Worm (Caenorhabditis elegans) whole organism, L1 larva: Measurements from ENCODE around the gene F01D5.6.

Source experiments
- F16B12.6 ChIP-seq: fragments of 150-350 bp; optimal IDR thresholded peaks from 2 replicates; lab custom pipeline; 2014; ENCODE audit warnings: missing biosample characterization, missing genetic modification characterization
- Y116A8C.19 ChIP-seq: sonication (generic microtip); optimal IDR thresholded peaks from 2 replicates; lab custom pipeline; 2016; ENCODE audit warnings: missing compliant biosample characterization, missing genetic modification characterization, borderline replicate concordance
- aha-1 ChIP-seq: fragments of 150-350 bp; optimal IDR thresholded peaks from 2 replicates; lab custom pipeline; 2014; ENCODE audit warnings: missing biosample characterization, missing genetic modification characterization
- alr-1 ChIP-seq: fragments of 200-800 bp; sonication (Bioruptor generic); optimal IDR thresholded peaks from 2 replicates; lab custom pipeline; 2018; ENCODE audit warnings: borderline replicate concordance, mild to moderate bottlenecking, missing genetic modification characterization, missing compliant biosample characterization
- blmp-1 ChIP-seq: fragments of 150-350 bp; optimal IDR thresholded peaks from 2 replicates; lab custom pipeline; 2014; ENCODE audit warnings: missing biosample characterization, missing genetic modification characterization
- ceh-63 ChIP-seq: fragments of 200-800 bp; sonication (Bioruptor generic); optimal IDR thresholded peaks from 2 replicates; lab custom pipeline; 2018; ENCODE audit warnings: mild to moderate bottlenecking, missing genetic modification characterization, missing compliant biosample characterization
- ceh-8 ChIP-seq: fragments of 200-800 bp; sonication (Bioruptor generic); optimal IDR thresholded peaks from 2 replicates; lab custom pipeline; 2018; ENCODE audit warnings: mild to moderate bottlenecking, missing genetic modification characterization, moderate library complexity, missing compliant biosample characterization
- ces-1 ChIP-seq: fragments of 150-350 bp; optimal IDR thresholded peaks from 2 replicates; lab custom pipeline; 2014; ENCODE audit warnings: missing biosample characterization, missing genetic modification reagents, missing genetic modification characterization
- dpl-1 ChIP-seq, 3 experiments: fragments of 150-350 bp in 2 of 3; sonication (generic microtip) in 1 of 3; optimal IDR thresholded peaks; 2 replicates each; lab custom pipeline; 2014 to 2017; ENCODE audit warnings: missing biosample characterization in 3 of 3, missing genetic modification characterization in 3 of 3, missing genetic modification reagents in 3 of 3
- dsc-1 ChIP-seq: sonication (generic microtip); optimal IDR thresholded peaks from 2 replicates; lab custom pipeline; 2016; ENCODE audit warnings: mild to moderate bottlenecking, missing genetic modification characterization, missing compliant biosample characterization
- efl-1 ChIP-seq, 4 experiments: fragments of 150-350 bp; optimal IDR thresholded peaks in 3 of 4; peaks in 1 of 4; 1 replicate in 1 of 4; 2 replicates in 3 of 4; lab custom pipeline; 2014; ENCODE audit warnings: missing biosample characterization in 2 of 4, missing genetic modification characterization in 2 of 4, missing genetic modification reagents in 2 of 4
- efl-3 ChIP-seq: fragments of 200-800 bp; sonication (Bioruptor generic); optimal IDR thresholded peaks from 2 replicates; lab custom pipeline; 2018; ENCODE audit warnings: mild to moderate bottlenecking, missing genetic modification characterization, missing compliant biosample characterization
- egl-27 ChIP-seq, 2 experiments: fragments of 150-350 bp in 1 of 2; sonication (generic microtip); optimal IDR thresholded peaks; 3 replicates each; lab custom pipeline; 2017 to 2018; ENCODE audit warnings: missing biosample characterization in 2 of 2, missing genetic modification characterization in 2 of 2, missing genetic modification reagents in 2 of 2
- elt-2 ChIP-seq: sonication (generic microtip); optimal IDR thresholded peaks from 2 replicates; lab custom pipeline; 2016; ENCODE audit warnings: missing genetic modification characterization, mild to moderate bottlenecking, inconsistent platforms, missing compliant biosample characterization, missing genetic modification reagents
- elt-3 ChIP-seq, 6 experiments: fragments of 150-350 bp in 1 of 6; sonication (generic microtip); optimal IDR thresholded peaks; 2 replicates each; lab custom pipeline; 2017 to 2018; ENCODE audit warnings: missing biosample characterization in 6 of 6, missing genetic modification characterization in 6 of 6, inconsistent platforms in 1 of 6
- fkh-10 ChIP-seq: sonication (generic microtip); optimal IDR thresholded peaks from 2 replicates; lab custom pipeline; 2017; ENCODE audit warnings: missing biosample characterization, missing genetic modification reagents, missing genetic modification characterization
- fkh-4 ChIP-seq: sonication (generic microtip); optimal IDR thresholded peaks from 2 replicates; lab custom pipeline; 2016; ENCODE audit warnings: missing compliant biosample characterization, missing genetic modification characterization, borderline replicate concordance
- grh-1 ChIP-seq: fragments of 200-800 bp; sonication (Bioruptor generic); IDR thresholded peaks from 2 replicates; pipeline ENCODE4 v1.3.6; 2022; ENCODE audit warnings: missing genetic modification reagents, missing genetic modification characterization, missing compliant biosample characterization
- hlh-17 ChIP-seq: fragments of 200-800 bp; sonication (Bioruptor generic); optimal IDR thresholded peaks from 2 replicates; lab custom pipeline; 2018; ENCODE audit warnings: missing genetic modification characterization, mild to moderate bottlenecking, missing compliant biosample characterization, moderate library complexity, borderline replicate concordance
- isw-1 ChIP-seq: fragments of 200-800 bp; sonication (Bioruptor generic); IDR thresholded peaks from 2 replicates; pipeline ENCODE4 v1.3.6; 2022; ENCODE audit warnings: missing genetic modification characterization, missing compliant biosample characterization
- jun-1 ChIP-seq: fragments of 150-350 bp; optimal IDR thresholded peaks from 2 replicates; lab custom pipeline; 2014; ENCODE audit warnings: missing biosample characterization, missing genetic modification reagents, missing genetic modification characterization
- lin-13 ChIP-seq: fragments of 150-350 bp; optimal IDR thresholded peaks from 2 replicates; lab custom pipeline; 2014; ENCODE audit warnings: missing biosample characterization, missing genetic modification reagents, missing genetic modification characterization
- lin-14 ChIP-seq: fragments of 200-800 bp; sonication (Bioruptor generic); optimal IDR thresholded peaks from 2 replicates; lab custom pipeline; 2018; ENCODE audit warnings: mild to moderate bottlenecking, missing genetic modification characterization, moderate library complexity, missing compliant biosample characterization
- lin-35 ChIP-seq, 2 experiments: fragments of 150-350 bp; optimal IDR thresholded peaks; 2 replicates each; lab custom pipeline; 2014; ENCODE audit warnings: missing biosample characterization in 2 of 2, missing genetic modification characterization in 2 of 2, missing genetic modification reagents in 2 of 2
- lin-39 ChIP-seq: fragments of 150-350 bp; optimal IDR thresholded peaks from 2 replicates; lab custom pipeline; 2014; ENCODE audit warnings: missing biosample characterization, missing genetic modification reagents, missing genetic modification characterization
- lir-3 ChIP-seq: sonication (generic microtip); optimal IDR thresholded peaks from 2 replicates; lab custom pipeline; 2016; ENCODE audit warnings: mild to moderate bottlenecking, missing genetic modification characterization, moderate library complexity, missing compliant biosample characterization; ENCODE audit not compliant: poor library complexity
- mep-1 ChIP-seq: fragments of 150-350 bp; optimal IDR thresholded peaks from 2 replicates; lab custom pipeline; 2014; ENCODE audit warnings: missing biosample characterization, missing genetic modification characterization
- nhr-12 ChIP-seq: sonication (generic microtip); optimal IDR thresholded peaks from 2 replicates; lab custom pipeline; 2017; ENCODE audit warnings: missing biosample characterization, missing genetic modification characterization
- nhr-20 ChIP-seq: sonication (generic microtip); optimal IDR thresholded peaks from 2 replicates; lab custom pipeline; 2016; ENCODE audit warnings: mild to moderate bottlenecking, missing genetic modification characterization, missing compliant biosample characterization
- nhr-237 ChIP-seq: fragments of 150-350 bp; optimal IDR thresholded peaks from 2 replicates; lab custom pipeline; 2014; ENCODE audit warnings: missing biosample characterization, missing genetic modification characterization
- nhr-28 ChIP-seq: fragments of 150-350 bp; optimal IDR thresholded peaks from 2 replicates; lab custom pipeline; 2014; ENCODE audit warnings: missing biosample characterization, missing genetic modification characterization
- nhr-47 ChIP-seq: sonication (generic microtip); optimal IDR thresholded peaks from 2 replicates; lab custom pipeline; 2016; ENCODE audit warnings: mild to moderate bottlenecking, missing genetic modification characterization, moderate library complexity, missing compliant biosample characterization
- nhr-84 ChIP-seq: sonication (generic microtip); optimal IDR thresholded peaks from 2 replicates; lab custom pipeline; 2017; ENCODE audit warnings: missing biosample characterization, missing genetic modification characterization
- pag-3 ChIP-seq: sonication (generic microtip); optimal IDR thresholded peaks from 2 replicates; lab custom pipeline; 2017; ENCODE audit warnings: missing genetic modification characterization, mild to moderate bottlenecking, missing compliant biosample characterization, antibody characterized with exemption, borderline replicate concordance; ENCODE audit not compliant: insufficient read depth
- pax-3 ChIP-seq: fragments of 200-800 bp; sonication (Bioruptor generic); optimal IDR thresholded peaks from 2 replicates; lab custom pipeline; 2018; ENCODE audit warnings: mild to moderate bottlenecking, missing genetic modification characterization, moderate library complexity, missing compliant biosample characterization
- rnt-1 ChIP-seq: sonication (generic microtip); optimal IDR thresholded peaks from 2 replicates; lab custom pipeline; 2016; ENCODE audit warnings: mild to moderate bottlenecking, missing genetic modification characterization, moderate library complexity, missing compliant biosample characterization
- skn-1 ChIP-seq: fragments of 150-350 bp; optimal IDR thresholded peaks from 2 replicates; lab custom pipeline; 2014; ENCODE audit warnings: missing biosample characterization, missing genetic modification characterization
- snpc-4 ChIP-seq: fragments of 150-350 bp; optimal IDR thresholded peaks from 2 replicates; lab custom pipeline; 2014; ENCODE audit warnings: missing biosample characterization, missing genetic modification characterization
- sox-4 ChIP-seq: sonication (generic microtip); optimal IDR thresholded peaks from 2 replicates; lab custom pipeline; 2016; ENCODE audit warnings: missing genetic modification characterization, missing compliant biosample characterization
- swsn-7 ChIP-seq: sonication (generic microtip); optimal IDR thresholded peaks from 2 replicates; lab custom pipeline; 2016; ENCODE audit warnings: missing genetic modification characterization, missing compliant biosample characterization
- tbx-2 ChIP-seq: sonication (generic microtip); optimal IDR thresholded peaks from 2 replicates; lab custom pipeline; 2016; ENCODE audit warnings: missing genetic modification characterization, missing compliant biosample characterization
- tlp-1 ChIP-seq: fragments of 150-350 bp; optimal IDR thresholded peaks from 2 replicates; lab custom pipeline; 2014; ENCODE audit warnings: missing biosample characterization, missing genetic modification characterization
- unc-30 ChIP-seq: sonication (generic microtip); optimal IDR thresholded peaks from 2 replicates; lab custom pipeline; 2017; ENCODE audit warnings: missing biosample characterization, missing genetic modification characterization
- unc-62 ChIP-seq: fragments of 150-350 bp; optimal IDR thresholded peaks from 2 replicates; lab custom pipeline; 2014; ENCODE audit warnings: missing biosample characterization, missing genetic modification reagents, missing genetic modification characterization
- unc-86 ChIP-seq: sonication (generic microtip); optimal IDR thresholded peaks from 2 replicates; lab custom pipeline; 2016; ENCODE audit warnings: missing genetic modification characterization, missing compliant biosample characterization
- unc-98 ChIP-seq: fragments of 200-800 bp; sonication (Bioruptor generic); IDR thresholded peaks from 2 replicates; pipeline ENCODE4 v1.3.6; 2022; ENCODE audit warnings: missing genetic modification characterization, missing compliant biosample characterization
- vab-15 ChIP-seq: sonication (generic microtip); optimal IDR thresholded peaks from 2 replicates; lab custom pipeline; 2017; ENCODE audit warnings: missing genotype, mild to moderate bottlenecking, missing genetic modification characterization, missing compliant biosample characterization
- xbp-1 ChIP-seq: sonication (generic microtip); optimal IDR thresholded peaks from 2 replicates; lab custom pipeline; 2016; ENCODE audit warnings: missing genetic modification characterization, missing compliant biosample characterization
- zip-4 ChIP-seq: fragments of 200-800 bp; sonication (Bioruptor generic); optimal IDR thresholded peaks from 2 replicates; lab custom pipeline; 2018; ENCODE audit warnings: mild to moderate bottlenecking, missing genetic modification characterization, moderate library complexity, missing compliant biosample characterization
- ztf-4 ChIP-seq: fragments of 150-350 bp; optimal IDR thresholded peaks from 2 replicates; lab custom pipeline; 2014; ENCODE audit warnings: missing biosample characterization, missing genetic modification characterization

F01D5.6 gene

DNA sequence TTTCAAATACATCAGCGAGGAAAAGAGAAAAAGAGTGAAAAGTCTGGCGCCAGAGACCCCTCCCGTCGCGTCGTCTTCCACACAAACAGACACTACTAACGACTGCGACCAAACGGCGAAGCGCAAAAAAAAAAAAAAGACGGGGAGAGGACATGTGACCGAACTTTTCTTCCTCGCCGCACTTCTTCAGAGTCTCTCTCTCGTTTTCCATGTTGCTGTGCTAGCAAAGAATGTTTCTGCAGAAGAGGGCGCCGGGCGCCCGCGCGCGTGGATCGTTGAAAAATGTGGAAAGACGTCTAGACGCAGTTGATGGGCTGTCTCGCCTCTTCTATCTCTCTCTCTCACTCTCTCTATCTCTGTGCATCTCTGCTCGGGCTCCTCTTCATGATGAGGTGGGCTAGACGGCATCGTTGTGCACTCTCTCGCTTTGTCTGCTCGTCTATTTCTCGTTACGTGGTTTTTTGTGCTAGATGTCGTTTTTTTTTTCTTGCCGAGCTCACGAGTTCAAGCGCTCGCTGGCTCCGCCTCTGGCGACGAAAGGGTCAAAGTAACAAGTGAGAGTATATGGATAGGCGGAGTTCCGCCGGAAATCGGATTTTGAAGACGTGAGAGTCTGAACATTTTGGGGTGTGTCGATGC, 34.0 kb downstream of the F01D5.6 start (continued):
- TF ChIP-seq grh-1: peak; percentile 56; the same call in 1 of the 2 replicates
- TF ChIP-seq lin-13 (GFP tag; lab: Kevin White, UChicago): peak; percentile 60
- TF ChIP-seq tbx-2 (tag; lab: Kevin White, UChicago): peak; percentile 95
- TF ChIP-seq isw-1: peak; percentile 64
- TF ChIP-seq elt-3 (tag; optimal IDR thresholded peaks at IDR 0.05; lab: Kevin White, UChicago): peak in 3 of 6 experiments; percentile 54 to 85 (median 77)
- TF ChIP-seq elt-2 (tag; lab: Kevin White, UChicago): peak; percentile 36
- peak; percentile 57 for TF ChIP-seq pag-3 (tag; lab: Kevin White, UChicago)
- TF ChIP-seq mep-1: peak; percentile 63
- peak; percentile 93 for TF ChIP-seq swsn-7 (tag; lab: Kevin White, UChicago)
- TF ChIP-seq unc-98 (GFP tag; lab: Robert Waterston, UW): no peak
- no peak for TF ChIP-seq aha-1 (tag; lab: Kevin White, UChicago)
- peak; percentile 89 for TF ChIP-seq dsc-1 (tag; lab: Kevin White, UChicago)
- TF ChIP-seq hlh-17: no peak
- no peak for TF ChIP-seq nhr-28
- TF ChIP-seq blmp-1 (tag; lab: Kevin White, UChicago): peak; percentile 92
- no peak for TF ChIP-seq unc-62 (GFP tag; lab: Kevin White, UChicago)
- TF ChIP-seq xbp-1 (tag; lab: Kevin White, UChicago): peak; percentile 83
- peak; percentile 78 for TF ChIP-seq snpc-4 (tag; lab: Kevin White, UChicago)
- TF ChIP-seq nhr-84 (tag; lab: Kevin White, UChicago): no peak
- TF ChIP-seq lin-14 (GFP tag; lab: Kevin White, UChicago): peak; percentile 98
- no peak for TF ChIP-seq tlp-1
- peak; percentile 76 for TF ChIP-seq lir-3
- TF ChIP-seq ztf-4 (tag; lab: Kevin White, UChicago): peak; percentile 79
- TF ChIP-seq F16B12.6 (tag; lab: Kevin White, UChicago): peak; percentile 7
- peak; percentile 82 to 89 for TF ChIP-seq egl-27 (tag; optimal IDR thresholded peaks at IDR 0.05; lab: Kevin White, UChicago)
- peak; percentile 93 for TF ChIP-seq unc-86 (tag; lab: Kevin White, UChicago)
- TF ChIP-seq lin-39: peak; percentile 72
- no peak for TF ChIP-seq alr-1 (tag; lab: Kevin White, UChicago)
- TF ChIP-seq Y116A8C.19 (tag; lab: Kevin White, UChicago): no peak
- no peak for TF ChIP-seq ceh-63 (GFP tag; lab: Kevin White, UChicago)
- TF ChIP-seq sox-4: peak; percentile 61
- peak; percentile 95 for TF ChIP-seq fkh-10 (GFP tag; lab: Kevin White, UChicago)
- no peak for TF ChIP-seq fkh-4 (tag; lab: Kevin White, UChicago)
- peak; percentile 94 for TF ChIP-seq nhr-20
- TF ChIP-seq nhr-47 (tag; lab: Kevin White, UChicago): peak; percentile 94
- TF ChIP-seq dpl-1 (GFP tag; optimal IDR thresholded peaks at IDR 0.05; lab: Kevin White, UChicago): peak; percentile 52 to 60 (median 57)
- TF ChIP-seq skn-1: peak; percentile 83
- TF ChIP-seq rnt-1: peak; percentile 85
- TF ChIP-seq pax-3 (tag; lab: Kevin White, UChicago): peak; percentile 85
- TF ChIP-seq vab-15 (tag; lab: Kevin White, UChicago): no peak
- TF ChIP-seq nhr-12 (tag; lab: Kevin White, UChicago): no peak
- TF ChIP-seq jun-1 (tag; lab: Kevin White, UChicago): peak; percentile 87
- peak; percentile 36 for TF ChIP-seq ceh-8 (GFP tag; lab: Kevin White, UChicago)
- TF ChIP-seq lin-35 (GFP tag; optimal IDR thresholded peaks at IDR 0.05; lab: Kevin White, UChicago): peak; percentile 52 to 79
- TF ChIP-seq nhr-237: peak; percentile 65
- TF ChIP-seq ces-1 (GFP tag; lab: Kevin White, UChicago): no peak
- TF ChIP-seq efl-1 (optimal IDR thresholded peaks at IDR 0.05; lab: Kevin White, UChicago): peak; percentile 77 to 88
- TF ChIP-seq efl-1 (GFP tag; optimal IDR thresholded peaks at IDR 0.05 in 1 of 2; lab: Kevin White, UChicago): peak; percentile 49 to 95
- no peak for TF ChIP-seq unc-30 (tag; lab: Kevin White, UChicago)
- TF ChIP-seq efl-3: no peak
- TF ChIP-seq zip-4 (GFP tag; lab: Kevin White, UChicago): peak; percentile 68
